Fruit fly (Drosophila melanogaster): ENCODE measurements around the gene CG8492.

The CG8492 gene

DNA sequence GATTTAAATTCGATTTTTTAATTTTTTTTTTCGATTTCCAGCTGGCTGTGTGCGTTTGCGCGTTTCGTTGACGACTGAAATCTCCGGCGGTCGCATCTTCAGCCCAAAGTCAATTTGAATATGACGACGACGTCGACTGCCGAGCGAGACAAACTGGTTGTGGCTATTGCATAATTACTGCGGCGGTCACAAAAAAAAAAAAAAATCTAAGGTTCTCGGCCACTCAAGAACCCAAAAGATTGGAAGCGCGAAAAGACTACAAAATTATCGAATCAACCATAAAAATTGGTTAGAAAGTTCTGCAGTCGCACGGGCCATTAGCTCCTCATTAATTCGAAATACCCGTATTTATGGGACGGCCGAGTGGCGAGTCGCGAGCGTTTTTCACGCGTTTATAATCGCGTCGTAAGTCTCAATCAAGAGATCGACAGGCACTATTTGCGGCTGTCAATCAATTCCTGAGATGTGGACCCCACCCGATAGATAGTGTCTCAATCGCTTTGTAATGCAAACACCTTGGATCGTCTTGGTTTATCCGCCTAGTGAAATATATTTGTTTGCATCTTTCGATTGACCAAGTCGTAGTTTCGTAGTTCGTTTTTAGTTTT, at the start of gene CG8492:
Gene CG8492, minus strand, starts transcription at position 51 of the 608 bp plus-strand sequence.
- TF ChIP-seq CG8478 (optimal IDR thresholded peaks at IDR 0.05) (no peak), CTCF (optimal IDR thresholded peaks at IDR 0.05) (no peak)

DNA sequence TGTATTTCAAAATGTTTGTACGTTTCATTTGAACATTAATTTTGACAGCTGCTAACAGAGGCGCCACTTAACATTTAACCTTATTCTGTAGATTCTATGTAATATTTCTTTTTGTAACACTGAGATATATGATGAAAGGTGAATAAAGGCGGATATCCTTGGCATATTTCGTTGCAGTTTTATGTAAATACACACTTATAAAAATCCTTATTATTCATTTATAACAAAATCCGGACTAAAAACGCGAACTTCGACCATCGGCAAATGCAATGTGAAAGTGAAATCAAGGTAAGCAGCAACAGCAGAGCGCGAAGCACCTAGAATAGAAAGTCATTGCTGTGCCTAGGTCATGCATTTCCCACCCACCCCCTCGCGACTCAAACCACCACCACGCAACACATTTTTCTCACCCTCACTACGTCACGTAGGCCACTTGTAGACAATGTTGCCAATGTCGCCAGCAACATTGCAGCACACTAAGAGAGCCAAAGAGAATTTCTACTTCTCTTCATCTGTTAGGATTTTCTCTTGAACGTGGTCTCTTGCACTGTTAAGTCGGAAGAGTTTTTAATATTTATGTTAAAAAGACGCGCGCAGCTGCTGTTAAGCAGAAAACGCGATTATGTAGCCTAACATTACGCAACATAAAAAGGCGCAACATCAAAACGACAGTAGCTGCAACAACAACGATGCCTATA, 49.5 kb upstream of the CG8492 start:
- no peak for TF ChIP-seq CTCF (optimal IDR thresholded peaks at IDR 0.05)
- TF ChIP-seq CG8478 (optimal IDR thresholded peaks at IDR 0.05) = no peak

DNA sequence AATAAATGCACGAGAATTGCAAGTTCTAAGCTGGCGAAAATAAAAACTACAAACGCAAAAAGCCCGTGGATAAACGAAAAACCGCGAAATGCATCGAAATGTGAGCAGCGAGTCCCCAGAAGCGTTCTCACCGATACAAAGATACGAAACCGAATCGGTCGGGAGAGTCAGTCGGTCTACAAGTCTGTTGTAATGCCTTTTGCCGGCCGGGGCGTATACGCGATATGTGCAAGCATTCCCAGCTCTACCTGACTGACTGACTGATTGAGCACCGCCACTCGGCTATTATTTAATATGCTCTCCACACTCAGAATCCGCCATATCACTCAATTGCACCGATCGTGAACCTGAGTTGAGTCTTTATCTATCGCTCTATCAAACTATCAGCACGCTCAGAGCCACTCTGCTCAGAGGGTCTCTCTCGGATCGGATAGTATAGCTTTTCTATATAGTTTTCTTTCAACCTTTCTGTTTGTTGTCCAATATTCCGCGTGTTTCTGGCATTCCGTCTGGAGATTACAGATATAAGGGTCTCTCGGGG, 43.4 kb upstream of the CG8492 start, which contains the start of gene Clk:
Gene Clk, minus strand, starts transcription at position 239 of the 541 bp plus-strand sequence.
- no peak for TF ChIP-seq CTCF (optimal IDR thresholded peaks at IDR 0.05)
- TF ChIP-seq CG8478 (optimal IDR thresholded peaks at IDR 0.05) = no peak

DNA sequence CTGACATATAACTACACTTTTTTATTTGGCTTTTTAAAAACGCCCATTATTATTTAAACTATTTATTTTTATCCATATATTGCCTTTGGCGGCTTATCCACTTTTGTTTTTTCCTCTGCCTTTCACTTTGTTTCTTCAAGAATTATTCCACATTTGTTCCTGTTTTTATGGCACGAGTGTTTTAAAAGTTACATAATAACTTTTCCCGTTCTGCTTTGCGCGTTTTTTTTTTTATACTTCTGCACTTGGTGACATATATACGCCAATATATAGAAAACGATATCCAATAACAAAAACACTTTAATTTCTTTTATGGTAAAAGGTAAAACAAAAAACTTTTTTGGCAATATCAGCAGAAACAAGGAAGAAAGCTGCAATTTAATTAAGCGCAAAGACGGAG, 42.7 kb upstream of the CG8492 start:
- TF ChIP-seq CTCF (optimal IDR thresholded peaks at IDR 0.05) = no peak
- no peak for TF ChIP-seq CG8478 (optimal IDR thresholded peaks at IDR 0.05)

DNA sequence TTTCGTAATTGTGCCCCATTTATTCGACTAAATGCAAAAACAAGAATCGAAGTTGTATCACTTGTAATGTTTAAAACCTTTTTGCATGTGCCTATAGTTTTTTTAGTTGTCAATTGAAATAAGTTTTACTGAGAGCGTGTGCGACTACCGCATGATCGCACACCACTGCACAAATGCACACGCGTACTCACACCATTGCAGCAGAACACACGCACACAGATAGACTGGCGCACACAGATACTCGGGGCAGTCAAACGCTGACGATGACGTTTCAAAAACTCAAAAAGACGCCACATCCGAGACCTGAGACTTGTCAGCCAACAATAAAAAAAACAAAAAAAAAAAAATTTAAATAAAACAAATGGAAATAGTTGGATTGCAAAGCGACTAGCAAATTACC, 41.5 kb upstream of the CG8492 start:
- TF ChIP-seq CG8478 (optimal IDR thresholded peaks at IDR 0.05) (no peak), CTCF (optimal IDR thresholded peaks at IDR 0.05) (no peak)

DNA sequence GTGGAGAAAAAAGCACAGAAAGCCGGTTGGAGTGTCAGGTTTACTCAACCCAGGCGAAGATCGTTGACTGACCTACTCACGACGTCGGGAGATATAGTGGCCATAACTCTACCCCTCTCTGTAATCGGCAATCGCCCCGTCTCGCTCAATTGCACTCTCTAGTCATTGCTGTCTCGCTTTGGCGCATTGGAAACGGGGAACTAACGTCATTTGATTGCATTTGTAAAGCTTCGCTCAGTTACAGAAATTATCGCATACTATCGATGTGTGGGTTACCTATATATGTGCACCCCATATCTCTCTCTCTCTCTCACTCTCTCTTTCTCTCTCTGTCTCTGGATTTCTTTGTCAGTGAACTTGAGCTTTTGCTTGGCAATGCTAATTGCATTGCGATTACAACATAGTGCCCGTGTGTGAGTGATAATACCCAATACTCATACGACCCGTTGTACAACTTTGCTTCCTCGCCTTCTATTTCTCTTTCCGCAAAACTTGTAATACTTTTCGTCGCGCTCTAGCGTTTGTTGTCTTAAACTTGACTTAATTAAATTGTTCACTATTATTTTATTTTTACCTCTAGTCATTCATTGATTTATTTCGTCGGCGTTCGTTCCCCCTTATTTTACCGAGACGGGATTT, 40.3 kb upstream of the CG8492 start:
- TF ChIP-seq CTCF (optimal IDR thresholded peaks at IDR 0.05) (no peak), CG8478 (optimal IDR thresholded peaks at IDR 0.05) (no peak)

DNA sequence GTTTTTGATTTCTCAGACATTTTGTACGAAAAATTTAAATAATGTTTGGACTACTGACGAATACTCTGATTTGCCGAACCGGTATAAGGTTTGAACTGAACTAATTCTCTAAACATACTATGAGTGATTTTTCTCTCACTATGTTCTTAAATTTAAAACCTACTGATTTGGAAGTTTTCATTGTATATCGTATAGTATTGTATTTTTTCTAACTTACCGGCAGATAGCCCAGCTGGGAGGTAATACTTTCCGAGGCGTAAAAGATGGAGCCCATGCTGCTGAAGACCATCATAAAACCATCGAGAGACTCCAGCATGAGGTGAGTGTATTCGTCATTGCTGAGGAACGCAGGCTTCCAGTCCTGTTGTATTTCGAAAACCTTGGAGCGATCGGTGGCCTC, 36.3 kb upstream of the CG8492 start, which contains the start of gene CG32371:
Gene CG32371, minus strand, starts transcription at position 101 of the 400 bp plus-strand sequence.
- TF ChIP-seq CG8478 (optimal IDR thresholded peaks at IDR 0.05) = no peak
- TF ChIP-seq CTCF (optimal IDR thresholded peaks at IDR 0.05) = no peak

DNA sequence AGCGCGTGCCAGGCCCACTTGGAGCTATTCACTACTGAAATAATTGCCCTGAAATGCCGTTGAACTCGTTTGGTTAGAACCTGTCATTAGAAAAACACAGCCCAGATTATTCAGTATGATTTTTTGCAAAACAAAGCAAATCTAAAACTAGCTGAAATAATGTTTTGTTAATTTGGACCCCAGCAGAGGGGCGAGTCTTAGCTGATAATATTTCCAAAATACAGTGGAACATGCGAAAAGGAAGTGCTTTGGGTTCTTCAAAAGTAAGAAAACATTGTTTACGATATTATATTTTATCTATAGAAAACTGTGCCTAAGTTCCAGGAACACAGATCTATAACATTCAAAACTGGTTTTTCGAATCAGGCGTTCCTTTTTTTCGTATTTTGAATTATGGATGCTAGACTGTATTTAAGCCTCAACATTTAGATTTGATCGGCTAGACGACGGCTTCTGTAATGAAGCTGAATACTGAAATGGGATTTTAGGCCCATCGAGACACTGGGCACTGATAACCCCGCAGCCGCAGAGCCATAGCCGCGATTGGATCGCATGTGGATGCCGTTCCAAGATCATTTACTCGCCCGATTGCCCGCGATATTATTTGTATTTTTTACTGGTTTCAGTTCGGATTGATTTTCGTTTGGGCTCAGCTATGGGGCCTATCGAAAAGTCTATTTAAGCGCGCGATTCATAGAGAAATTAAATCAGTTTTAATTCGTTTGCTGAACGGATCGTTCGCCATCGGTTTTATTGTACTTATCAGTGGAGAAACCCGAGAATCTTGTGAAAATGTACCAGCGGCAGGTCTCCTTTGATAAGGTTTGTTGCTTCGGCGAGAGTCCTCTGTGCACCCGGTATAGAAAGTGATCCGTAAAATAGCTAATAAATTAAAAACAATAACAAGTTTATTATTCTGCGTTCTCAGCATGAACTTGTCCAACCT, 28.1 kb upstream of the CG8492 start, which contains the start of gene Hn:
Gene Hn, plus strand, starts transcription at position 619 of the 946 bp plus-strand sequence.
- TF ChIP-seq CG8478 (optimal IDR thresholded peaks at IDR 0.05) (no peak), CTCF (optimal IDR thresholded peaks at IDR 0.05) (no peak)

DNA sequence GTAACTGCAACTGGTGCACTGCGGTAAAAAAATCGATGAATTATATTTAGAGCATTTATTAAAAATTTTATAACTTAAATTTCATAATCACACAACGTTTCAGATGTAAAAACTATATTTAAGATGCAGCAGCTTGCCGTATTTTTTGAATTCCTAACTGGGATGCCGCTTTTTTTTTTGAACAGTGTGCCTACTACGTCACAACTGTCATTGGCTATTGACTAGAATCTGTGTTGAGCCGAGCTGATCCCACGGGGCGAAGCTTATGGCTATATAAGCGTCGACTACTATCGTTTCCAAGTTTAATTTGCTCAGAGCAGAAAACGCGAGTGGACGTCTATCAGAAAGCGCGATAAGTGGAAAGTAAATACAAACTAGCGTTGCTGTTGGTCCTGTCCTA, 22.1 kb upstream of the CG8492 start, which contains the start of gene CG7409:
Gene CG7409, plus strand, starts transcription at position 301 of the 400 bp plus-strand sequence.
- TF ChIP-seq CTCF (optimal IDR thresholded peaks at IDR 0.05) = no peak
- TF ChIP-seq CG8478 (optimal IDR thresholded peaks at IDR 0.05) = no peak

DNA sequence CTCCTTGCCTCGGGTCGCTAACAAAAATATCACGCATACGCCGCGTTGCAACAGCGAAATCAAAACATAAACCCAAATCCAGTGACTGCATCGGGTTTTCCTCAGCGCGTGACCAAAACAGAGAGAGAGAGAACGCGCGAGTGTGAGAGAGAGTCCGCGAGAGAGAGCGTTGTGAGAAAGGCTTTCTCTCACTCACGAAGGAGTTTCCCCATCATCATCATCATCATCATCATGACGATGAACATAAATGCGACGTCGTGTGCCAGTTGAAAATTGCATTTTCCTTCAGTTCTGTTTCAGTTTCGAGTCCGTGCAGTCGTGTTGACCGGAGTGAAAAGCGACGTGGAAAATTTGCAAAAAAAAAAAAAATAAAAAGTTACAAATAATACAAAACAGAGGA, 15.1 kb upstream of the CG8492 start, which contains the start of gene CG13685:
Gene CG13685, plus strand, starts transcription at position 301 of the 400 bp plus-strand sequence.
- no peak for TF ChIP-seq CTCF (optimal IDR thresholded peaks at IDR 0.05)
- no peak for TF ChIP-seq CG8478 (optimal IDR thresholded peaks at IDR 0.05)

DNA sequence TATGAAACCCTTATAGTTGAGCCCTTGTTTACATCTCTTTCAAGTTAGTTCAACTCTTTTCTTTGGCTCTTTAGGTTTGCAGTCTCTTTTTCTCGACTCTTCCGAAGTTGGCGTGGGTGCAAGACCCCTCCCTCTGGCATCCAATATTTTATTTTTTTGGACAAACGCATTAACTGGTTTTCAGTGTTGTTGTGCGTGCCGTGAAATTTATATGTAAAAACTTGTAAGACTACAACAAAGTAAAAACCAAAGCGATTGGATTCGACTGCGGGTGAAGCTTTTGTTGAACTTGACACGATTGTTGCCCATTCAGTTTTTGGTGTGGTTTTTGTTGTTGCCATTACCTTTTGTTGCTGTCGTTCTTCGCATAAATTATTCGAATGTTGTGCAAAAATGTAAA, 11.8 kb upstream of the CG8492 start:
- TF ChIP-seq CTCF (optimal IDR thresholded peaks at IDR 0.05) (no peak), CG8478 (optimal IDR thresholded peaks at IDR 0.05) (no peak)

DNA sequence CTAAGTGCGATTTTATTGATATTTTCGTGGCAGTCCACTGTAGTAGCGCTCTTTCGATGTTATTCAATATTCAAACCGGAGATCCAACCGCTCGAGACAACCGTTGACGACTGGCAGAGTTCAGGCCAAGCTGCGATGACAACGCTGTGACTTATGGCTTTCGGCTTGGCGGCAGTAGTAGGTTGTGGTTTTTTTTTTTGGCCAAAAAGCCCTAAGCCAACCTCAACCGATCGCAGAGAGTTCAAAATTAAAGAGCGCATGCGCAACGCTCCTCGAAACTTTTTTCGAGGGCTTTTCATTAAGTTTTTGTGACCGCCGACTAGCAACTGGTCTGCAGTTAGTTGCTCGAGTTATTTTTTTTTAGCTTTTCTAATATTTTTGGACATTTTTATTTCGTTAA, 10.9 kb upstream of the CG8492 start, which contains the start of gene Snmp2:
Gene Snmp2, minus strand, starts transcription at position 101 of the 400 bp plus-strand sequence.
- TF ChIP-seq CG8478 (optimal IDR thresholded peaks at IDR 0.05) (no peak), CTCF (optimal IDR thresholded peaks at IDR 0.05) (no peak)

DNA sequence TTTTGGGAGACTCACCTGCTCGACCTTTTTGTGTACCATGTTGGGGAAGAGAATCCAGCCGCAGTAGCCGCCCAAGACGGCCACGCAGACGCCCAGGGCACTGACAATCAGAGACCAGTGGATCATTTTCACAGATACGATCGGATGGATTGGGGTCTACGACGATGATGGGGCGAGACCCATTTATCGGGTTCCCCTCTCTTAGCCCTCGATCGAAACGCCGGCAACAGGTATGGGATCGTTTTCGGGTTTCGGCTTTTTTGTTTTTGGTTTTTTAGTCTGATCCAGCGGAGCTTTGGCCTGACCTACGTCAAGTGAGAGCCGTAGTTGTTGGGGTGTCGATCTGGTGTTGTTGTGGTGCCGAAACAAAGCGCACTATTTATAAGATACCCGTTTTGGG, 10.0 kb upstream of the CG8492 start:
- TF ChIP-seq CG8478 (optimal IDR thresholded peaks at IDR 0.05) (no peak), CTCF (optimal IDR thresholded peaks at IDR 0.05) (no peak)

DNA sequence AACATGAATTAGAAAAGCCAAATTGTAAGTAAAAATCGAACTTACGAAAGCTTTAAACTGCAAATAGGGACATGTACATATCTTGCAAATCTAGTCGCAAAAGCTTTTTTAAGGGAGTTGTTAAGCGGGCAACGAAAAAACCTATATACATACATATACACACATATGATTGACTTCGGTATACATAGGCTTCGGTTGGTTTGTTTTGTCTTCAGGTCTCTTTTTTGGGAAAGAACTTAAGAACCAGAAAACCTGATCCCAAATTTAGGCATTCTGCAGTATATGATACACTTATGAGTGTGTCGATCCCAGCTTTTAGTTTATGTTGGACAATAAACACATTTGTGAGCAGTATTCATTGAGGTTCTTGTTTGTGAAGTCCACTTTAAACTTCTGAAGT, 5.3 kb downstream of the CG8492 start:
- TF ChIP-seq CG8478 (optimal IDR thresholded peaks at IDR 0.05) (no peak), CTCF (optimal IDR thresholded peaks at IDR 0.05) (no peak)
